Worm (Caenorhabditis elegans) whole organism, L4 larva: ENCODE measurements around the gene F55A11.1.
A peak's percentile ranks its signal among the peaks of the same experiment; 100 is the strongest.

Experiments
- F49E8.2 ChIP-seq: sonication (generic microtip); optimal IDR thresholded peaks from 2 replicates; lab custom pipeline; 2016; ENCODE audit warnings: missing compliant biosample characterization, mild to moderate bottlenecking, missing genetic modification characterization, borderline replicate concordance
- T20F7.1 ChIP-seq: fragments of 200-800 bp; sonication (Bioruptor generic); optimal IDR thresholded peaks from 2 replicates; lab custom pipeline; 2018; ENCODE audit warnings: mild to moderate bottlenecking, missing genetic modification characterization, missing compliant biosample characterization
- T26A8.4 ChIP-seq: fragments of 200-800 bp; sonication (Bioruptor generic); IDR thresholded peaks from 2 replicates; pipeline ENCODE4 v1.3.6; 2022; ENCODE audit warnings: missing genetic modification characterization, missing compliant biosample characterization
- Y48G9A.11 ChIP-seq: fragments of 200-800 bp; sonication (Bioruptor generic); IDR thresholded peaks from 2 replicates; pipeline ENCODE4 v1.3.6; 2022; ENCODE audit warnings: missing genetic modification reagents, missing genetic modification characterization, missing compliant biosample characterization
- Y5F2A.4 ChIP-seq: fragments of 200-800 bp; sonication (Bioruptor generic); optimal IDR thresholded peaks from 2 replicates; lab custom pipeline; 2018; ENCODE audit warnings: mild to moderate bottlenecking, missing genetic modification characterization, missing compliant biosample characterization
- Y75B8A.6 ChIP-seq: fragments of 200-800 bp; sonication (Bioruptor generic); IDR thresholded peaks from 2 replicates; pipeline ENCODE4 v1.3.6; 2022; ENCODE audit warnings: missing genetic modification reagents, missing genetic modification characterization, missing compliant biosample characterization
- ZK337.2 ChIP-seq: fragments of 200-800 bp; sonication (Bioruptor generic); IDR thresholded peaks from 2 replicates; pipeline ENCODE4 v1.3.6; 2022; ENCODE audit warnings: missing genetic modification reagents, missing genetic modification characterization, missing compliant biosample characterization
- aha-1 ChIP-seq: fragments of 150-350 bp; peaks from one replicate; lab custom pipeline; 2014; ENCODE audit warnings: missing biosample characterization, missing genetic modification characterization
- ama-1 ChIP-seq: fragments of 150-350 bp; optimal IDR thresholded peaks from 2 replicates; lab custom pipeline; 2014; ENCODE audit warnings: inconsistent platforms, mixed read lengths
- ceh-20 ChIP-seq: fragments of 200-800 bp; sonication (Bioruptor generic); IDR thresholded peaks from 2 replicates; pipeline ENCODE4 v1.3.6; 2022; ENCODE audit warnings: missing genetic modification reagents, missing genetic modification characterization, missing compliant biosample characterization
- ceh-28 ChIP-seq: fragments of 150-350 bp; optimal IDR thresholded peaks from 2 replicates; lab custom pipeline; 2014; ENCODE audit warnings: missing biosample characterization, missing genetic modification reagents, missing genetic modification characterization
- ceh-62 ChIP-seq: sonication (generic microtip); optimal IDR thresholded peaks from 2 replicates; lab custom pipeline; 2017; ENCODE audit warnings: missing biosample characterization, missing genetic modification characterization
- ceh-82 ChIP-seq: sonication (generic microtip); optimal IDR thresholded peaks from 2 replicates; lab custom pipeline; 2017; ENCODE audit warnings: missing biosample characterization, missing genetic modification characterization
- ces-1 ChIP-seq: fragments of 150-350 bp; sonication (generic microtip); optimal IDR thresholded peaks from 4 replicates; lab custom pipeline; 2014; ENCODE audit warnings: missing biosample characterization, missing genetic modification reagents, missing genetic modification characterization
- cey-2 ChIP-seq: sonication (generic microtip); optimal IDR thresholded peaks from 3 replicates; lab custom pipeline; 2017; ENCODE audit warnings: missing genetic modification characterization, mild to moderate bottlenecking, missing compliant biosample characterization, antibody characterized with exemption, borderline replicate concordance; ENCODE audit not compliant: insufficient read depth
- daf-12 ChIP-seq: fragments of 150-350 bp; optimal IDR thresholded peaks from 2 replicates; lab custom pipeline; 2014; ENCODE audit warnings: missing biosample characterization, missing genetic modification reagents, missing genetic modification characterization
- daf-19 ChIP-seq: fragments of 200-800 bp; sonication (Bioruptor generic); conservative IDR thresholded peaks from 2 replicates; pipeline ENCODE4 v1.3.6; 2022; ENCODE audit warnings: missing genetic modification characterization, missing compliant biosample characterization
- dmd-9 ChIP-seq: fragments of 200-800 bp; sonication (Bioruptor generic); IDR thresholded peaks from 2 replicates; pipeline ENCODE4 v1.3.6; 2022; ENCODE audit warnings: missing genetic modification reagents, missing genetic modification characterization, missing compliant biosample characterization
- dpl-1 ChIP-seq: fragments of 150-350 bp; optimal IDR thresholded peaks from 2 replicates; lab custom pipeline; 2014; ENCODE audit warnings: missing biosample characterization, missing genetic modification reagents, missing genetic modification characterization
- duxl-1 ChIP-seq: sonication (generic microtip); optimal IDR thresholded peaks from 2 replicates; lab custom pipeline; 2016; ENCODE audit warnings: mild to moderate bottlenecking, missing genetic modification characterization, moderate library complexity, missing compliant biosample characterization; ENCODE audit not compliant: poor library complexity
- fkh-10 ChIP-seq: fragments of 150-350 bp; optimal IDR thresholded peaks from 2 replicates; lab custom pipeline; 2014; ENCODE audit warnings: missing biosample characterization, missing genetic modification reagents, missing genetic modification characterization
- fos-1 ChIP-seq: fragments of 150-350 bp; optimal IDR thresholded peaks from 2 replicates; lab custom pipeline; 2014; ENCODE audit warnings: missing biosample characterization, missing genetic modification characterization
- hmg-1.1 ChIP-seq: fragments of 200-800 bp; sonication (Bioruptor generic); IDR thresholded peaks from 2 replicates; pipeline ENCODE4 v1.3.6; 2022; ENCODE audit warnings: missing genetic modification reagents, missing genetic modification characterization, missing compliant biosample characterization
- jun-1 ChIP-seq: fragments of 150-350 bp; optimal IDR thresholded peaks from 2 replicates; lab custom pipeline; 2014; ENCODE audit warnings: missing biosample characterization, missing genetic modification reagents, missing genetic modification characterization
- lim-7 ChIP-seq: fragments of 200-800 bp; sonication (Bioruptor generic); IDR thresholded peaks from 2 replicates; pipeline ENCODE4 v1.3.6; 2022; ENCODE audit warnings: missing genetic modification characterization, missing compliant biosample characterization
- lin-13 ChIP-seq: fragments of 150-350 bp; optimal IDR thresholded peaks from 2 replicates; lab custom pipeline; 2014; ENCODE audit warnings: missing biosample characterization, missing genetic modification reagents, missing genetic modification characterization
- lin-29 ChIP-seq: fragments of 200-800 bp; sonication (Bioruptor generic); IDR thresholded peaks from 2 replicates; pipeline ENCODE4 v1.3.6; 2022; ENCODE audit warnings: missing genetic modification reagents, missing genetic modification characterization, missing compliant biosample characterization
- lin-38 ChIP-seq: fragments of 200-800 bp; sonication (Bioruptor generic); IDR thresholded peaks from 2 replicates; pipeline ENCODE4 v1.3.6; 2022; ENCODE audit warnings: missing genetic modification reagents, missing genetic modification characterization, missing compliant biosample characterization
- lin-39 ChIP-seq: fragments of 150-350 bp; optimal IDR thresholded peaks from 2 replicates; lab custom pipeline; 2014; ENCODE audit warnings: missing biosample characterization, missing genetic modification reagents, missing genetic modification characterization
- lir-3 ChIP-seq: sonication (generic microtip); optimal IDR thresholded peaks from 2 replicates; lab custom pipeline; 2016; ENCODE audit warnings: mild to moderate bottlenecking, missing genetic modification characterization, missing compliant biosample characterization
- mdl-1 ChIP-seq, 2 experiments: fragments of 150-350 bp in 1 of 2; sonication (generic microtip) in 1 of 2; optimal IDR thresholded peaks; 2 replicates each; lab custom pipeline; 2014 to 2017; ENCODE audit warnings: missing biosample characterization in 2 of 2, missing genetic modification characterization in 2 of 2
- mdt-29 ChIP-seq: fragments of 200-800 bp; sonication (Bioruptor generic); IDR thresholded peaks from 2 replicates; pipeline ENCODE4 v1.3.6; 2022; ENCODE audit warnings: missing genetic modification reagents, missing genetic modification characterization, missing compliant biosample characterization
- mes-2 ChIP-seq: sonication (generic microtip); optimal IDR thresholded peaks from 2 replicates; lab custom pipeline; 2016; ENCODE audit warnings: missing genotype, mild to moderate bottlenecking, missing genetic modification characterization, missing compliant biosample characterization; ENCODE audit not compliant: poor library complexity, severe bottlenecking
- mxl-2 ChIP-seq: fragments of 200-800 bp; sonication (Bioruptor generic); conservative IDR thresholded peaks from 2 replicates; pipeline ENCODE4 v1.3.6; 2022; ENCODE audit warnings: missing genetic modification reagents, missing genetic modification characterization, missing compliant biosample characterization
- nhr-11 ChIP-seq: fragments of 150-350 bp; optimal IDR thresholded peaks from 2 replicates; lab custom pipeline; 2014; ENCODE audit warnings: missing biosample characterization, missing genetic modification characterization
- nhr-237 ChIP-seq: sonication (generic microtip); optimal IDR thresholded peaks from 2 replicates; lab custom pipeline; 2017; ENCODE audit warnings: missing biosample characterization, missing genetic modification characterization
- nhr-25 ChIP-seq: sonication (generic microtip); optimal IDR thresholded peaks from 2 replicates; lab custom pipeline; 2017; ENCODE audit warnings: missing genetic modification characterization, mild to moderate bottlenecking, missing compliant biosample characterization, antibody characterized with exemption, moderate library complexity, borderline replicate concordance; ENCODE audit not compliant: insufficient read depth
- nhr-28 ChIP-seq: fragments of 150-350 bp; optimal IDR thresholded peaks from 2 replicates; lab custom pipeline; 2014; ENCODE audit warnings: missing biosample characterization, missing genetic modification characterization
- nhr-42 ChIP-seq: fragments of 200-800 bp; sonication (Bioruptor generic); IDR thresholded peaks from 2 replicates; pipeline ENCODE4 v1.3.6; 2022; ENCODE audit warnings: missing genetic modification characterization, missing compliant biosample characterization
- nhr-48 ChIP-seq: sonication (generic microtip); optimal IDR thresholded peaks from 2 replicates; lab custom pipeline; 2016; ENCODE audit warnings: mild to moderate bottlenecking, missing genetic modification characterization, missing compliant biosample characterization
- pqm-1 ChIP-seq: sonication (generic microtip); optimal IDR thresholded peaks from 2 replicates; lab custom pipeline; 2017; ENCODE audit warnings: missing biosample characterization, missing genetic modification characterization
- sdz-12 ChIP-seq: fragments of 200-800 bp; sonication (Bioruptor generic); optimal IDR thresholded peaks from 2 replicates; lab custom pipeline; 2018; ENCODE audit warnings: mild to moderate bottlenecking, missing genetic modification characterization, missing compliant biosample characterization
- set-16 ChIP-seq: fragments of 200-800 bp; sonication (Bioruptor generic); IDR thresholded peaks from 2 replicates; pipeline ENCODE4 v1.3.6; 2022; ENCODE audit warnings: missing genetic modification reagents, missing genetic modification characterization, missing compliant biosample characterization
- skn-1 ChIP-seq: fragments of 150-350 bp; optimal IDR thresholded peaks from 2 replicates; lab custom pipeline; 2014; ENCODE audit warnings: missing biosample characterization, missing genetic modification characterization
- snpc-4 ChIP-seq: fragments of 150-350 bp; optimal IDR thresholded peaks from 2 replicates; lab custom pipeline; 2014; ENCODE audit warnings: missing biosample characterization, missing genetic modification characterization
- spr-3 ChIP-seq: fragments of 200-800 bp; sonication (Bioruptor generic); optimal IDR thresholded peaks from 2 replicates; lab custom pipeline; 2018; ENCODE audit warnings: mild to moderate bottlenecking, missing genetic modification characterization, missing compliant biosample characterization
- unc-39 ChIP-seq: sonication (generic microtip); optimal IDR thresholded peaks from 2 replicates; lab custom pipeline; 2017; ENCODE audit warnings: missing biosample characterization, missing genetic modification characterization
- unc-62 ChIP-seq, 3 experiments: fragments of 150-350 bp in 1 of 3; sonication (generic microtip); optimal IDR thresholded peaks in 2 of 3; peaks in 1 of 3; 1 replicate in 1 of 3; 2 replicates in 2 of 3; lab custom pipeline; 2014 to 2017; ENCODE audit warnings: missing biosample characterization in 3 of 3, missing genetic modification characterization in 3 of 3, missing genetic modification reagents in 3 of 3, missing genotype in 1 of 3
- zfp-2 ChIP-seq: sonication (generic microtip); optimal IDR thresholded peaks from 2 replicates; lab custom pipeline; 2016; ENCODE audit warnings: mild to moderate bottlenecking, missing genetic modification characterization, missing compliant biosample characterization

Gene F55A11.1

ce11 chrV:11782809-11783440 is 18.7 kb upstream of the F55A11.1 start, which contains the start of gene F55A11.11 (continued):
- no peak for TF ChIP-seq daf-12 (tag; lab: Kevin White, UChicago)
- peak; percentile 94 for TF ChIP-seq daf-19 (GFP tag; lab: Robert Waterston, UW)
- peak; percentile 87 for TF ChIP-seq lin-38
- no peak for TF ChIP-seq lin-39 (tag; lab: Kevin White, UChicago)
- no peak for TF ChIP-seq ceh-28 (tag; lab: Kevin White, UChicago)
- TF ChIP-seq spr-3 (GFP tag; lab: Kevin White, UChicago) = peak; percentile 79
- peak; percentile 60 for TF ChIP-seq nhr-25 (tag; lab: Kevin White, UChicago)
- peak; percentile 88 for TF ChIP-seq mdt-29 (GFP tag; lab: Robert Waterston, UW)
- no peak for TF ChIP-seq fos-1 (tag; lab: Kevin White, UChicago)
- TF ChIP-seq hmg-1.1 (GFP tag; lab: Robert Waterston, UW) = peak; percentile 92
- peak; percentile 93 for TF ChIP-seq Y5F2A.4 (GFP tag; lab: Kevin White, UChicago)
- TF ChIP-seq mes-2 (tag; lab: Kevin White, UChicago) = peak; percentile 80
- TF ChIP-seq lir-3 (tag; lab: Kevin White, UChicago) = peak; percentile 83
- peak; percentile 6 to 33 for TF ChIP-seq mdl-1 (tag; optimal IDR thresholded peaks at IDR 0.05; lab: Kevin White, UChicago)
- TF ChIP-seq duxl-1 (tag; lab: Kevin White, UChicago) = peak; percentile 84
- TF ChIP-seq T20F7.1 (GFP tag; lab: Kevin White, UChicago) = peak; percentile 79
- TF ChIP-seq Y48G9A.11 (GFP tag; lab: Robert Waterston, UW) = peak; percentile 91
- no peak; the same call in 1 of the 2 replicates for TF ChIP-seq set-16 (GFP tag; lab: Robert Waterston, UW)
- no peak for TF ChIP-seq ceh-62
- peak; percentile 82 for TF ChIP-seq Y75B8A.6 (GFP tag; lab: Robert Waterston, UW)
- TF ChIP-seq snpc-4 (tag; lab: Kevin White, UChicago) = no peak
- no peak for TF ChIP-seq ceh-82 (tag; lab: Kevin White, UChicago)
- no peak for TF ChIP-seq fkh-10 (GFP tag; lab: Kevin White, UChicago)
- TF ChIP-seq nhr-42 (GFP tag; lab: Robert Waterston, UW) = peak; percentile 91
- TF ChIP-seq skn-1 (tag; lab: Kevin White, UChicago) = no peak
- TF ChIP-seq dpl-1 (GFP tag; lab: Kevin White, UChicago) = peak; percentile 53
- TF ChIP-seq cey-2 (tag; lab: Kevin White, UChicago) = no peak
- peak; percentile 76 for TF ChIP-seq dmd-9 (GFP tag; lab: Robert Waterston, UW)
- TF ChIP-seq mxl-2 (GFP tag; lab: Robert Waterston, UW) = peak; percentile 80
- peak; percentile 91 for TF ChIP-seq ZK337.2
- TF ChIP-seq jun-1 = peak; percentile 14
- TF ChIP-seq pqm-1 (tag; lab: Kevin White, UChicago) = no peak
- TF ChIP-seq F49E8.2 (tag; lab: Kevin White, UChicago) = peak; percentile 87
- TF ChIP-seq aha-1 (tag; lab: Kevin White, UChicago) = peak; percentile 99
- peak; percentile 66 for TF ChIP-seq zfp-2 (tag; lab: Kevin White, UChicago)
- no peak for TF ChIP-seq unc-39 (tag; lab: Kevin White, UChicago)

- TF ChIP-seq nhr-48 (tag; lab: Kevin White, UChicago) (no peak), ceh-20 (GFP tag; lab: Robert Waterston, UW) (0 out of 2 replicates have a peak, but pooled peaks have one; percentile 57), mes-2 (tag; lab: Kevin White, UChicago) (no peak), lin-13 (GFP tag; lab: Kevin White, UChicago) (no peak), lim-7 (no peak), nhr-237 (tag; lab: Kevin White, UChicago) (no peak), unc-62 (GFP tag; optimal IDR thresholded peaks at IDR 0.05 in 1 of 2; lab: Kevin White, UChicago) (peak in 1 of 2 experiments; percentile 97), unc-62 (tag; optimal IDR thresholded peaks at IDR 0.05; lab: Kevin White, UChicago) (no peak), dmd-9 (GFP tag; lab: Robert Waterston, UW) (no peak), ama-1 (no peak), sdz-12 (GFP tag; lab: Kevin White, UChicago) (no peak), nhr-28 (tag; lab: Kevin White, UChicago) (peak; percentile 15), ces-1 (GFP tag; lab: Kevin White, UChicago) (no peak), lin-29 (no peak), dpl-1 (GFP tag; lab: Kevin White, UChicago) (no peak), T26A8.4 (GFP tag; lab: Robert Waterston, UW) (no peak), nhr-11 (tag; lab: Kevin White, UChicago) (no peak), jun-1 (no peak), zfp-2 (tag; lab: Kevin White, UChicago) (no peak)
Observed at ce11 chrV:11779810-11780209, 15.6 kb upstream of the F55A11.1 start.
